Fruit fly (Drosophila melanogaster) S2 (cell line): ENCODE results near the gene dls.

Experiments
- CG8478 ChIP-seq: fragments of >200 bp; optimal IDR thresholded peaks from 2 replicates; lab custom pipeline; 2018
- CTCF ChIP-seq, 2 experiments: fragments of >200 bp; optimal IDR thresholded peaks; 2 replicates each; lab custom pipeline; 2018

dm6 chr3L:16201028-16201427, at the start of gene dls:
- no peak for TF ChIP-seq CTCF (optimal IDR thresholded peaks at IDR 0.05; lab: Kevin White, UChicago)
- no peak for TF ChIP-seq CG8478
